Worm (Caenorhabditis elegans) whole organism, L4/young adult: ENCODE data around the gene ZK546.5.

Experiments used
- W03F9.2 ChIP-seq: fragments of 150-350 bp; optimal IDR thresholded peaks from 2 replicates; lab custom pipeline; 2014; ENCODE audit warnings: missing biosample characterization, missing genetic modification characterization
- dao-5 ChIP-seq: sonication (generic microtip); optimal IDR thresholded peaks from 2 replicates; lab custom pipeline; 2016; ENCODE audit warnings: missing genotype, missing genetic modification characterization, moderate library complexity, missing compliant biosample characterization
- him-1 ChIP-seq: sonication (generic microtip); optimal IDR thresholded peaks from 2 replicates; lab custom pipeline; 2016; ENCODE audit warnings: missing genotype, missing genetic modification reagents, missing genetic modification characterization, missing compliant biosample characterization

- TF ChIP-seq W03F9.2 (tag; lab: Kevin White, UChicago) = no peak
- TF ChIP-seq dao-5 (tag; lab: Kevin White, UChicago) = no peak
- TF ChIP-seq him-1 (tag; lab: Kevin White, UChicago) = no peak
Measured at ce11 chrII:4904778-4905177, 30.8 kb upstream of the ZK546.5 start, which contains the start of gene btbd-10.
